Worm (Caenorhabditis elegans): ENCODE measurements around the gene ZK666.14.

DNA sequence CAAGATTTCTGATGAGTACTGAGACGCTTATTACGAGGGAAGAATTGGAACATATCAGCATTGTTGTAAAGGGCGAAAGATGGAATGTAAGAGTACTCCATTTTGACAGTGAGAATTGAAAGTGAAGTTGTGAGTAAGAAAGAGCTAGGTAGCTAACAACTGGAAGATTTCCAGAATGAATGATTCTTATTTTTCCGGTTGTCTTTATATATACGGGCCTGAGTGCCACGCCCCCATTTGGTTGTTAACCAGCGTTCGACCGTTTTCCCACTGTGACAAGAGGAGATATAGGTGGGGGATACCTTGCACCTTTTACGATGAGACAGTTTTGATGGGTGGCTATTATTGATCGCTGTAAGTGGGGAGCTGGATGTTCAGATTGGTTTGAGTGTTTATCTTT, 23.3 kb upstream of the ZK666.14 start, which contains the start of gene ZK666.1:
- TF ChIP-seq Y95B8A.8 (GFP tag; IDR thresholded peaks at IDR 0.05) (no peak), madf-6 (GFP tag; IDR thresholded peaks at IDR 0.05) (no peak), ama-1 (optimal IDR thresholded peaks at IDR 0.05) (no peak), ama-1 (GFP tag; optimal IDR thresholded peaks at IDR 0.05) (no peak), B0035.1 (tag; optimal IDR thresholded peaks at IDR 0.05) (no peak), snpc-1.3 (tag; optimal IDR thresholded peaks at IDR 0.05; ENCODE audit: insufficient read depth) (no peak), sptf-2 (GFP tag; optimal IDR thresholded peaks at IDR 0.05) (no peak), madf-8 (GFP tag; conservative IDR thresholded peaks at IDR 0.05) (no peak), hlh-26 (GFP tag; conservative IDR thresholded peaks at IDR 0.05) (no peak), tbx-9 (tag; optimal IDR thresholded peaks at IDR 0.05; ENCODE audit: borderline replicate concordance) (no peak), dpl-1 (GFP tag; optimal IDR thresholded peaks at IDR 0.05) (no peak)

All from whole organism, young adult.